Fruit fly (Drosophila melanogaster) whole organism: ENCODE data around the gene Mvb12.

Experiments used
- CG8478 ChIP-seq: fragments of >200 bp; optimal IDR thresholded peaks from 2 replicates; lab custom pipeline; 2018; ENCODE audit warnings: inconsistent platforms
- Dll ChIP-seq: fragments of >200 bp; optimal IDR thresholded peaks from 2 replicates; lab custom pipeline; 2017
- EcR ChIP-seq, 2 experiments: fragments of >200 bp; optimal IDR thresholded peaks; 2 replicates each; lab custom pipeline; 2017; ENCODE audit warnings: missing biosample characterization in 2 of 2, missing genetic modification characterization in 2 of 2, missing genetic modification reagents in 2 of 2
- psq ChIP-seq: fragments of >200 bp; optimal IDR thresholded peaks from 2 replicates; lab custom pipeline; 2017
- usp ChIP-seq: fragments of >200 bp; optimal IDR thresholded peaks from 2 replicates; lab custom pipeline; 2017; ENCODE audit warnings: missing biosample characterization, missing genetic modification characterization, mixed read lengths

DNA sequence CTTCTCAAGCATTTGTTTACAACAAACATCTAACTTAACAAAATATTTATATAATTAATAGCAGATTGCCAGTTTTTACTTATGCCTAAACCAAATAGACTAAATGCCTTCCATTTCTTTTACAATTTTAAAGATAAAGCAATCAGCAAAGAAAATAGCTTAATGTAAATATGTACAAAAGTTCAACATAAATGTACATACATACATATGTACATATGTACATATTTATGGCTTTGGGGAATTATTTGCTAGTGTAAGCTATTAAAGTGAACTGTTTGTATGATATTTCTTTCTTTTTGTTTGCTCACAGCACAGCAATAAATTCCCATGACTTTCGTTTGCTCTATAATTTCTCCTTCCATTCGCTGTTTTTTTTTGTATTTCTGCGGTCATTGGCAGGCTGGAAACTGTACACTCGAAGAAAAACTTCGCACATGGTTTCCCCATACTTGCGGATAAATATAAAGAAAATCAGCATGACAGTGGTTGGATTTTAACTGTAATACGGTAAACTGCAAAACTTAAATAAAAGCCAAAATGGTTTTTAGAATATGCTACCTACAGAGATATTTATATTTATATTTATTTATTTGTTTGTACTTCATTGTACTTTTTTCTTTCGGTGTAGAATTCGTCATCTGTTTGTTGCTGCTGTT lies 39.9 kb upstream of the Mvb12 start:
- TF ChIP-seq psq (lab: Kevin White, UChicago), result no peak
- no peak for TF ChIP-seq EcR (GFP tag; optimal IDR thresholded peaks at IDR 0.05; lab: Kevin White, UChicago)
- no peak for TF ChIP-seq CG8478 (lab: Kevin White, UChicago)
- TF ChIP-seq Dll, result no peak
- TF ChIP-seq usp, result no peak
